Fruit fly (Drosophila melanogaster): ENCODE measurements around the gene Pp1alpha-96A.

DNA sequence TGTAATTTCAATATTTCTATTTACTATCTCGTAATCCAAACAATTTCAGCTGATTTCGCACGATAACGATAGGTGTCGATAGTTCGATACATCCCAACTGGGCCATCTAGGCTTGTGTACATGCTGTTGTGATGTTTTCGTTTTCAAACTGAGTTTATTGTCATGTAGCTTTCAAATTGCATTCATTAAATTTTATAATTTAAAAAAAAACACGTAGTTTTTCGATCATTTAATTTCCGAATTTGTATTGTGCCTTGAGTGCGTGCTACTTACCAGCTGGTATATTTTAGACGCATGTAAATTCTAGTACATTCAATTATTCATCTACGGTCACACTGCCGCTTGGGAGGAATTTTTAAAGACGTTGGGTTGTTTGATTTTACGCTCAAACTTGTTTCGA is 12.3 kb downstream of the Pp1alpha-96A start, which contains the start of the genes CG13623 and ana1:
- no peak for TF ChIP-seq CG8478 (optimal IDR thresholded peaks at IDR 0.05)
- TF ChIP-seq CTCF (optimal IDR thresholded peaks at IDR 0.05): no peak

Measured in S2 (cell line).